Worm (Caenorhabditis elegans) whole organism, late embryonic: Measurements from ENCODE around the gene C05D12.4.

Experiments
- T23F11.4 ChIP-seq: fragments of 200-800 bp; sonication (Bioruptor generic); optimal IDR thresholded peaks from 2 replicates; lab custom pipeline; 2018; ENCODE audit warnings: mild to moderate bottlenecking, missing genetic modification characterization, missing compliant biosample characterization
- ama-1 ChIP-seq: fragments of 150-350 bp; optimal IDR thresholded peaks from 2 replicates; lab custom pipeline; 2014
- ceh-31 ChIP-seq: sonication (generic microtip); optimal IDR thresholded peaks from 2 replicates; lab custom pipeline; 2016; ENCODE audit warnings: missing genetic modification characterization, missing compliant biosample characterization
- dve-1 ChIP-seq: sonication (generic microtip); optimal IDR thresholded peaks from 2 replicates; lab custom pipeline; 2017; ENCODE audit warnings: antibody characterized with exemption, mild to moderate bottlenecking, missing genetic modification characterization, missing compliant biosample characterization
- eyg-1 ChIP-seq: sonication (generic microtip); optimal IDR thresholded peaks from 2 replicates; lab custom pipeline; 2016; ENCODE audit warnings: missing genotype, missing genetic modification characterization, missing compliant biosample characterization
- fax-1 ChIP-seq: sonication (generic microtip); optimal IDR thresholded peaks from 2 replicates; lab custom pipeline; 2016; ENCODE audit warnings: missing genotype, missing genetic modification characterization, missing compliant biosample characterization
- fkh-10 ChIP-seq: fragments of 150-350 bp; optimal IDR thresholded peaks from 2 replicates; lab custom pipeline; 2014; ENCODE audit warnings: missing biosample characterization, missing genetic modification reagents, missing genetic modification characterization
- nfya-1 ChIP-seq: sonication (generic microtip); optimal IDR thresholded peaks from 2 replicates; lab custom pipeline; 2017; ENCODE audit warnings: missing genetic modification characterization, mild to moderate bottlenecking, missing compliant biosample characterization, antibody characterized with exemption, moderate library complexity
- nhr-11 ChIP-seq: fragments of 150-350 bp; optimal IDR thresholded peaks from 2 replicates; lab custom pipeline; 2014; ENCODE audit warnings: missing biosample characterization, missing genetic modification characterization
- pros-1 ChIP-seq: fragments of 150-350 bp; optimal IDR thresholded peaks from 2 replicates; lab custom pipeline; 2014; ENCODE audit warnings: missing biosample characterization, missing genetic modification reagents, missing genetic modification characterization
- sox-4 ChIP-seq: sonication (generic microtip); optimal IDR thresholded peaks from 2 replicates; lab custom pipeline; 2017; ENCODE audit warnings: mild to moderate bottlenecking, missing genetic modification characterization, inconsistent platforms, missing compliant biosample characterization
- tbx-2 ChIP-seq: sonication (generic microtip); optimal IDR thresholded peaks from 2 replicates; lab custom pipeline; 2016; ENCODE audit warnings: missing genetic modification characterization, missing compliant biosample characterization
- unc-3 ChIP-seq, 2 experiments: fragments of 200-800 bp in 1 of 2; sonication (Bioruptor generic) in 1 of 2; sonication (generic microtip) in 1 of 2; conservative IDR thresholded peaks in 1 of 2; optimal IDR thresholded peaks in 1 of 2; 2 replicates each; pipeline versions ENCODE4 v1.3.6 to Lab custom; 2016 to 2022; ENCODE audit warnings: missing compliant biosample characterization in 2 of 2, missing genetic modification characterization in 2 of 2, missing genetic modification reagents in 1 of 2
- unc-86 ChIP-seq: sonication (generic microtip); optimal IDR thresholded peaks from 2 replicates; lab custom pipeline; 2016; ENCODE audit warnings: missing genetic modification characterization, missing compliant biosample characterization

ce11 chrII:11463899-11464298 is 32.2 kb downstream of the C05D12.4 start:
- TF ChIP-seq nhr-11 (tag; lab: Kevin White, UChicago): no peak
- TF ChIP-seq nfya-1 (tag; lab: Kevin White, UChicago): no peak
- no peak for TF ChIP-seq tbx-2 (tag; lab: Kevin White, UChicago)
- TF ChIP-seq dve-1 (tag; lab: Kevin White, UChicago): no peak
- no peak for TF ChIP-seq unc-3 (GFP tag; conservative IDR thresholded peaks at IDR 0.05; lab: Robert Waterston, UW)
- TF ChIP-seq unc-3 (tag; optimal IDR thresholded peaks at IDR 0.05; lab: Kevin White, UChicago): no peak
- no peak for TF ChIP-seq T23F11.4 (GFP tag; lab: Kevin White, UChicago)
- no peak for TF ChIP-seq sox-4 (tag; lab: Kevin White, UChicago)
- TF ChIP-seq pros-1 (tag; lab: Kevin White, UChicago): no peak
- no peak for TF ChIP-seq fax-1 (tag; lab: Kevin White, UChicago)
- no peak for TF ChIP-seq eyg-1 (tag; lab: Kevin White, UChicago)
- TF ChIP-seq ama-1 (lab: Kevin White, UChicago): no peak
- TF ChIP-seq fkh-10 (GFP tag; lab: Kevin White, UChicago): no peak
- peak; percentile 9 for TF ChIP-seq ceh-31 (tag; lab: Kevin White, UChicago)
- TF ChIP-seq unc-86: no peak
